Worm (Caenorhabditis elegans) whole organism, L2 larva: ENCODE measurements around the gene Y73B3A.8.
"Not testable (repeated sequence)": the region's sequence is repeated elsewhere in the genome, so short reads cannot be mapped to it uniquely, and the experiment has no call there.

Experiments
- C34F6.9 ChIP-seq: fragments of 150-350 bp; optimal IDR thresholded peaks from 2 replicates; lab custom pipeline; 2014; ENCODE audit warnings: missing biosample characterization, missing genetic modification characterization
- F13H6.1 ChIP-seq: sonication (generic microtip); optimal IDR thresholded peaks from 2 replicates; lab custom pipeline; 2016; ENCODE audit warnings: missing genetic modification characterization, missing compliant biosample characterization
- R02D3.7 ChIP-seq: fragments of 150-350 bp; optimal IDR thresholded peaks from 2 replicates; lab custom pipeline; 2014; ENCODE audit warnings: missing biosample characterization, missing genetic modification characterization
- Y55F3AM.14 ChIP-seq: fragments of 200-800 bp; sonication (Bioruptor generic); optimal IDR thresholded peaks from 2 replicates; lab custom pipeline; 2018; ENCODE audit warnings: mild to moderate bottlenecking, missing genetic modification characterization, missing compliant biosample characterization
- alr-1 ChIP-seq: fragments of 150-350 bp; optimal IDR thresholded peaks from 2 replicates; lab custom pipeline; 2014; ENCODE audit warnings: missing biosample characterization, missing genetic modification characterization
- ama-1 ChIP-seq: fragments of 150-350 bp; optimal IDR thresholded peaks from 2 replicates; lab custom pipeline; 2018; ENCODE audit warnings: inconsistent platforms
- ceh-16 ChIP-seq: fragments of 150-350 bp; optimal IDR thresholded peaks from 2 replicates; lab custom pipeline; 2014; ENCODE audit warnings: missing biosample characterization, missing genetic modification characterization
- dmd-4 ChIP-seq: sonication (generic microtip); optimal IDR thresholded peaks from 2 replicates; lab custom pipeline; 2017; ENCODE audit warnings: missing biosample characterization, missing genetic modification characterization
- egl-27 ChIP-seq: sonication (generic microtip); optimal IDR thresholded peaks from 3 replicates; lab custom pipeline; 2017; ENCODE audit warnings: missing biosample characterization, missing genetic modification reagents, missing genetic modification characterization
- gmeb-1 ChIP-seq: fragments of 150-350 bp; optimal IDR thresholded peaks from 2 replicates; lab custom pipeline; 2014; ENCODE audit warnings: missing biosample characterization, missing genetic modification characterization
- lin-11 ChIP-seq: fragments of 150-350 bp; sonication (generic microtip); optimal IDR thresholded peaks from 2 replicates; lab custom pipeline; 2014; ENCODE audit warnings: missing biosample characterization, missing genetic modification characterization, inconsistent platforms, mixed read lengths
- lin-13 ChIP-seq: fragments of 150-350 bp; optimal IDR thresholded peaks from 2 replicates; lab custom pipeline; 2014; ENCODE audit warnings: missing biosample characterization, missing genetic modification reagents, missing genetic modification characterization
- lsy-2 ChIP-seq, 2 experiments: fragments of 150-350 bp in 1 of 2; sonication (generic microtip) in 1 of 2; optimal IDR thresholded peaks; 2 replicates each; lab custom pipeline; 2014 to 2017; ENCODE audit warnings: missing biosample characterization in 2 of 2, missing genetic modification characterization in 2 of 2
- mab-5 ChIP-seq: fragments of 150-350 bp; optimal IDR thresholded peaks from 2 replicates; lab custom pipeline; 2014; ENCODE audit warnings: missing biosample characterization, missing genetic modification characterization
- nhr-129 ChIP-seq: fragments of 150-350 bp; optimal IDR thresholded peaks from 2 replicates; lab custom pipeline; 2014; ENCODE audit warnings: missing biosample characterization, missing genetic modification characterization
- nhr-21 ChIP-seq: fragments of 150-350 bp; optimal IDR thresholded peaks from 2 replicates; lab custom pipeline; 2014; ENCODE audit warnings: missing biosample characterization, missing genetic modification characterization
- nhr-237 ChIP-seq: fragments of 150-350 bp; optimal IDR thresholded peaks from 2 replicates; lab custom pipeline; 2014; ENCODE audit warnings: missing biosample characterization, missing genetic modification characterization
- nhr-77 ChIP-seq: fragments of 150-350 bp; optimal IDR thresholded peaks from 2 replicates; lab custom pipeline; 2014; ENCODE audit warnings: missing biosample characterization, missing genetic modification characterization
- peb-1 ChIP-seq: fragments of 150-350 bp; optimal IDR thresholded peaks from 2 replicates; lab custom pipeline; 2014; ENCODE audit warnings: missing biosample characterization, missing genetic modification characterization
- skn-1 ChIP-seq: sonication (generic microtip); optimal IDR thresholded peaks from 2 replicates; lab custom pipeline; 2017; ENCODE audit warnings: missing biosample characterization, missing genetic modification characterization
- sma-9 ChIP-seq, 2 experiments: fragments of 150-350 bp in 1 of 2; sonication (generic microtip) in 1 of 2; optimal IDR thresholded peaks; 2 replicates each; lab custom pipeline; 2014 to 2016; ENCODE audit warnings: missing genetic modification characterization in 2 of 2, mild to moderate bottlenecking in 1 of 2, missing biosample characterization in 1 of 2, missing compliant biosample characterization in 1 of 2, missing genetic modification reagents in 1 of 2, moderate library complexity in 1 of 2
- snpc-4 ChIP-seq: fragments of 150-350 bp; optimal IDR thresholded peaks from 2 replicates; lab custom pipeline; 2014; ENCODE audit warnings: missing biosample characterization, missing genetic modification characterization
- unc-39 ChIP-seq: fragments of 150-350 bp; optimal IDR thresholded peaks from 2 replicates; lab custom pipeline; 2014; ENCODE audit warnings: missing biosample characterization, missing genetic modification characterization
- unc-55 ChIP-seq: fragments of 150-350 bp; sonication (generic microtip); optimal IDR thresholded peaks from 3 replicates; lab custom pipeline; 2014; ENCODE audit warnings: missing biosample characterization, missing genetic modification reagents, missing genetic modification characterization
- unc-62 ChIP-seq: fragments of 150-350 bp; optimal IDR thresholded peaks from 2 replicates; lab custom pipeline; 2014; ENCODE audit warnings: missing biosample characterization, missing genetic modification reagents, missing genetic modification characterization
- zag-1 ChIP-seq: fragments of 150-350 bp; optimal IDR thresholded peaks from 2 replicates; lab custom pipeline; 2014; ENCODE audit warnings: missing biosample characterization, missing genetic modification characterization

The Y73B3A.8 gene

DNA sequence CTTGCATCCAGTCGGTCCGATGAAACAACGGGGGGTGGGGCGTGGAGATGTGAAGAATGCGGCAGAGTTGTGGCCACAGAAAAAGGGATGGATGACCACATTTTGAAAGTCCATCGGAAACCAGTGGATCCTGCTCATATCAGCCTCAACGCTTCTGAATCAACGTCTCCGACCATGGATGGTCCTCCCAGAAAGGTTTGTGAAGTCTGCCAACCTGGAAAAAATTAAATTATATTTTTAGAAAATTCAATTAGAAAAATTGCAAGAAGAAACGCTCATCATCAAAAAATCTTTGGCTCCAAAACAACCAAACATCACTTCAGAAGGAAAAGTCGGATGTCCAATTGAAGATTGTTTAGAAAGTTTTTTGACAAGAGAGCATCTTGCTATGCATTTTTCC is at the start of gene Y73B3A.8:
Y73B3A.8 (minus strand) TSS at position 101 of the 400 bp plus-strand sequence.
- no peak for TF ChIP-seq nhr-129 (tag; lab: Kevin White, UChicago)
- no peak for TF ChIP-seq snpc-4 (tag; lab: Kevin White, UChicago)
- TF ChIP-seq nhr-21 (tag; lab: Kevin White, UChicago) = no peak
- no peak for TF ChIP-seq unc-62
- TF ChIP-seq Y55F3AM.14 (GFP tag; lab: Kevin White, UChicago) = no peak
- TF ChIP-seq lsy-2 (tag; optimal IDR thresholded peaks at IDR 0.05; lab: Kevin White, UChicago) = no peak
- no peak for TF ChIP-seq lin-11
- TF ChIP-seq egl-27 (tag; lab: Kevin White, UChicago) = no peak
- TF ChIP-seq dmd-4 = no peak

DNA sequence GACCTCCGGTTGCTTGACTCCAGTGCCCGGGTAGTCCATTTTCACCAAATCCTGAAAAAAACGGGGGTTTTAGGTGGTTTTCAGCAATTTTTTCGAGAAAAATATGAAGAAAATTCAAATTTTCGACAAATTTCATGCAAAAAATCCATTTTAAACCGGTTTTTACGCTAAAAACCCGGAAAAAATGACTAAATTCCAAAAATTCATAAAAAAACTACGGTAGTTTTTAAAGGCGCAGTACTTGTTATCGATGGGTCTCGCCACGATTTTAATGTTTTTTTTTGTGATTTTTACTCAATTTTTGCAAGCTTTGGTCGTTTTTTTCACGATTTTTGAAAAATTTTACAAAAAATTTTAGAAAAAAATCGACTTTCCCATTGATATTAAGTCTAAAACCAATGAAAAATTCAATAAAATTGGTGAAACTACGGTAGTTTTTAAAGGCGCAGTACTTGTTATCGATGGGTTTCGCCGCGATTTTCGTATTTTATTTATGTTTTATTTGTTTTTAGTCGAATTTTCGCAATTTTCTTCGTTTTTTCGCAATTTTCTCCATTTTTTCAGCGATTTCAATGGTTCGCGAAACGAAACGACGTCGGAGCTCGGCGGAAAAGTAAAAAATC is 41.2 kb upstream of the Y73B3A.8 start, which contains the start of the genes T08D2.6 and chkr-1:
T08D2.6 (minus strand) TSS at position 51 of the 623 bp plus-strand sequence.
chkr-1 (plus strand) TSS at position 573 of the 623 bp plus-strand sequence.
- TF ChIP-seq nhr-237; alr-1; sma-9 (GFP tag; optimal IDR thresholded peaks at IDR 0.05; lab: Kevin White, UChicago); sma-9 (tag; optimal IDR thresholded peaks at IDR 0.05; lab: Kevin White, UChicago): not testable (repeated sequence)

DNA sequence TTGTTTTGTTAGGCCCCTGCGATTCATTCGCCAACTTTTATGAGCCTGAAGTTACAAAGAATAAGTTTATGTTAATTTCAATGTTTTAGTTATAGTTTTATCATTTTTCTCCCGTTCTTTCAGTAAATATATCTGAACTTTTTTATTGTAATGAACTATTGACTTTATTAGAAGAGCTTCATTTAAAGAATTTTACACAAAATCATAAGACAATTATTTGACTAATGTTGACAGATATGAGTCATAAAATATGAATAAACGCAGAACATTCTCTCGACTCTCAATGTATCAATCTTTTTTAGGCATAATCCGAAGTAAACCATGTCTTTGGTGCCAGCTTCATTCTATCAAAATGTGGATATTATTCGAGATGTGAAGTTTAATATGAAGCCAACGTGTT is 36.0 kb upstream of the Y73B3A.8 start, which contains the start of the genes T08D2.5 and T08D2.4:
T08D2.5 (plus strand) TSS at position 301 of the 400 bp plus-strand sequence.
T08D2.4 (plus strand) TSS at position 322 of the 400 bp plus-strand sequence.
- TF ChIP-seq skn-1 (tag; lab: Kevin White, UChicago) (no peak), snpc-4 (tag; lab: Kevin White, UChicago) (no peak), unc-39 (no peak), mab-5 (tag; lab: Kevin White, UChicago) (no peak), nhr-77 (tag; lab: Kevin White, UChicago) (no peak), sma-9 (GFP tag; optimal IDR thresholded peaks at IDR 0.05; lab: Kevin White, UChicago) (no peak), sma-9 (tag; optimal IDR thresholded peaks at IDR 0.05; lab: Kevin White, UChicago) (no peak), zag-1 (tag; lab: Kevin White, UChicago) (no peak), peb-1 (tag; lab: Kevin White, UChicago) (no peak), egl-27 (tag; lab: Kevin White, UChicago) (no peak)

DNA sequence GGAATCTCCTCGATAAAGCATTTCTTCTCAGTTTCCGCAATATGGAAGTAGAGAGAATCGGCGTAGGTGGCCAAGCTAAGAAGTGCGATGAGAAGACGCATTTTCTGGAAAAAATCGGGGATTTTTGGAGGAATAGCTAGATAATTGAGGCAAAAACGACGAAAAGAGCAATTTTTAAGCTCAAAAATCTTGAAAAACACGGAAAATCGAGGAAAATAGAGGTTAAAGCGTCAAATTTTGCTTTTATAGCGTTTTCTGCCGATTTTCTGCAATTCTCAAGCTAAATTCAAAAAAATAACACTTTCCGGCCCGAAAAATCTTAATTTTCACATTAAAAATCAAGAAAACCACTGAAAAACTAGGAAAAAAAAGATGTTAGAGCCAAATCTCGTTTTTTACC is 22.0 kb upstream of the Y73B3A.8 start, which contains the start of gene tmed-12:
tmed-12 (minus strand) TSS at position 101 of the 400 bp plus-strand sequence.
- TF ChIP-seq ama-1 (lab: Kevin White, UChicago); lsy-2 (tag; optimal IDR thresholded peaks at IDR 0.05; lab: Kevin White, UChicago); nhr-129 (tag; lab: Kevin White, UChicago): not testable (repeated sequence)
- TF ChIP-seq, all 48 proteins: peak for 0; not testable (repeated sequence) for 48

DNA sequence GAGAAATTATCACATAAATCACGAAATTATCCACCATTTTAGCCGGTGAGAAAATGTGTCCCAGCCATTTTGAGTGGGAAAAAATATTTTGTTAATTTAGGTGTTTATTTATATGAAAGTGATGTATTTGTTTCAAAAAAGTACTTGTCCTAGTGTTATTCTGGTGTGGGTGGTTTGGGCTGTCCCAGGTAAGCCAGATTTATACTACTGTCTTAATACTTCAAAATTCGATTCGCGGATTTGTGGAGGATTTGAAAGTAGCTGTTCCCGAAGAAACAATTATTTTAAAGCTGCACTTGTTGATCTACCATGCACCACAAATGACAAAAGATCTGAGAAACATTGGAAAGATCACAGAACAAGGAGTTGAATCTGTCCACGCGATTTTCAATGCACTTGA is 6.8 kb upstream of the Y73B3A.8 start, which contains the start of gene Y73B3A.11:
Y73B3A.11 (plus strand) TSS at position 301 of the 400 bp plus-strand sequence.
- TF ChIP-seq nhr-21 (tag; lab: Kevin White, UChicago) (no peak), ceh-16 (no peak)

DNA sequence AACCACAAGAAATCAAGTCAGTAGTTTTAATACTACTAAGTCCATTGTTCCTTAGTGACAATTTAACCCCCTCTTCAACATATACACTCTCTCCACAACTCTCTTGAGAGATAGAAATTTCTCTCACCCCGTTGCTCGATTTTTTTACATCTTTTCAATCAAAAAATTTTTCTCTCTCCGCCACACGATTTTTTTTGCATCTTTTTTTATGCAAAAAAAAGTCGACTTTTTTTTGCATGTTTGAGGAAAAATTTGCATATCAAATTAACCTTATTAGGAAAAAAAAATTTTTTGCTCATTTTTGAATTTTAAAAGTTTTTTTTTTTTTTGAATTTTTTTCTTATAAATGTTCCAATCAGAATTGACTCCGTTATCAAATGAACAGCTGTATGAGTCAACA is 5.8 kb upstream of the Y73B3A.8 start:
- TF ChIP-seq C34F6.9 (tag; lab: Kevin White, UChicago) (peak; percentile 1), nhr-129 (tag; lab: Kevin White, UChicago) (no peak), unc-55 (GFP tag; lab: Kevin White, UChicago) (peak; percentile 25), unc-62 (no peak), lin-11 (no peak), F13H6.1 (tag; lab: Kevin White, UChicago) (no peak), R02D3.7 (tag; lab: Kevin White, UChicago) (no peak), lin-13 (GFP tag; lab: Kevin White, UChicago) (peak; percentile 20), lsy-2 (tag; optimal IDR thresholded peaks at IDR 0.05; lab: Kevin White, UChicago) (peak in 1 of 2 experiments; percentile 21), mab-5 (tag; lab: Kevin White, UChicago) (no peak), unc-39 (no peak)

DNA sequence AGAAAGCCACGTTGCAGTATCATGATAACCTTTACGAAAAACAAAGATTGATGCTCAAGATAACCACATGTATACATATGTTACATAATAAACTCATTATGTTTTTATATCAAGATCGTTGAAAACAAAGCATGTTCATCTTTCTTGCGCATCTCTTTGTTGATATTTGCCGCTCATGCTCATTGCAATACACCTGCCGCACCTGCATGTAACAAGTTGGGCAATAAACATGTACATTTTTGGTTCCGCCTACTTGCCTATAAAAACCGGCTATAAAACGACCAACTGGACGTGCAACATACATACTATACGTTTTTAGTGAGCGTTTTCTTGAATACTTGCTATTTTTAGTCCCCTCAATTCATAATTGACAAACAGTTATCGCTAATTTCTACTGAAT is 21.7 kb downstream of the Y73B3A.8 start, which contains the start of gene fbxa-16:
fbxa-16 (plus strand) TSS at position 301 of the 400 bp plus-strand sequence.
- TF ChIP-seq nhr-129, C34F6.9, gmeb-1 (tag; lab: Kevin White, UChicago): not testable (repeated sequence)
